Worm (Caenorhabditis elegans) whole organism, L2 larva: Measurements from ENCODE around the gene molo-1.

Source experiments
- C34F6.9 ChIP-seq: fragments of 150-350 bp; optimal IDR thresholded peaks from 2 replicates; lab custom pipeline; 2014; ENCODE audit warnings: missing biosample characterization, missing genetic modification characterization
- F13H6.1 ChIP-seq: sonication (generic microtip); optimal IDR thresholded peaks from 2 replicates; lab custom pipeline; 2016; ENCODE audit warnings: missing genetic modification characterization, missing compliant biosample characterization
- R02D3.7 ChIP-seq: fragments of 150-350 bp; optimal IDR thresholded peaks from 2 replicates; lab custom pipeline; 2014; ENCODE audit warnings: missing biosample characterization, missing genetic modification characterization
- Y55F3AM.14 ChIP-seq: fragments of 200-800 bp; sonication (Bioruptor generic); optimal IDR thresholded peaks from 2 replicates; lab custom pipeline; 2018; ENCODE audit warnings: mild to moderate bottlenecking, missing genetic modification characterization, missing compliant biosample characterization
- ZK546.5 ChIP-seq: sonication (generic microtip); optimal IDR thresholded peaks from 2 replicates; lab custom pipeline; 2017; ENCODE audit warnings: missing biosample characterization, missing genetic modification characterization
- alr-1 ChIP-seq: fragments of 150-350 bp; optimal IDR thresholded peaks from 2 replicates; lab custom pipeline; 2014; ENCODE audit warnings: missing biosample characterization, missing genetic modification characterization
- ama-1 ChIP-seq: fragments of 150-350 bp; optimal IDR thresholded peaks from 2 replicates; lab custom pipeline; 2018; ENCODE audit warnings: inconsistent platforms
- ceh-82 ChIP-seq: fragments of 150-350 bp; optimal IDR thresholded peaks from 2 replicates; lab custom pipeline; 2014; ENCODE audit warnings: missing biosample characterization, missing genetic modification characterization
- dmd-4 ChIP-seq: sonication (generic microtip); optimal IDR thresholded peaks from 2 replicates; lab custom pipeline; 2017; ENCODE audit warnings: missing biosample characterization, missing genetic modification characterization
- elt-1 ChIP-seq: fragments of 150-350 bp; optimal IDR thresholded peaks from 2 replicates; lab custom pipeline; 2014; ENCODE audit warnings: missing biosample characterization, missing genetic modification characterization
- elt-3 ChIP-seq: sonication (generic microtip); optimal IDR thresholded peaks from 2 replicates; lab custom pipeline; 2017; ENCODE audit warnings: missing biosample characterization, missing genetic modification characterization
- fos-1 ChIP-seq: fragments of 150-350 bp; optimal IDR thresholded peaks from 2 replicates; lab custom pipeline; 2014; ENCODE audit warnings: missing biosample characterization, missing genetic modification characterization
- gmeb-1 ChIP-seq: fragments of 150-350 bp; optimal IDR thresholded peaks from 2 replicates; lab custom pipeline; 2014; ENCODE audit warnings: missing biosample characterization, missing genetic modification characterization
- lin-11 ChIP-seq: fragments of 150-350 bp; sonication (generic microtip); optimal IDR thresholded peaks from 2 replicates; lab custom pipeline; 2014; ENCODE audit warnings: missing biosample characterization, missing genetic modification characterization, inconsistent platforms, mixed read lengths
- lin-39 ChIP-seq: fragments of 150-350 bp; optimal IDR thresholded peaks from 2 replicates; lab custom pipeline; 2014; ENCODE audit warnings: missing biosample characterization, missing genetic modification reagents, missing genetic modification characterization
- lsy-2 ChIP-seq, 2 experiments: fragments of 150-350 bp in 1 of 2; sonication (generic microtip) in 1 of 2; optimal IDR thresholded peaks; 2 replicates each; lab custom pipeline; 2014 to 2017; ENCODE audit warnings: missing biosample characterization in 2 of 2, missing genetic modification characterization in 2 of 2
- mab-5 ChIP-seq: fragments of 150-350 bp; optimal IDR thresholded peaks from 2 replicates; lab custom pipeline; 2014; ENCODE audit warnings: missing biosample characterization, missing genetic modification characterization
- mdl-1 ChIP-seq, 2 experiments: fragments of 150-350 bp in 1 of 2; sonication (generic microtip) in 1 of 2; optimal IDR thresholded peaks; 2 replicates each; lab custom pipeline; 2017; ENCODE audit warnings: missing biosample characterization in 2 of 2, missing genetic modification characterization in 2 of 2
- nhr-10 ChIP-seq: sonication (generic microtip); optimal IDR thresholded peaks from 2 replicates; lab custom pipeline; 2017; ENCODE audit warnings: missing biosample characterization, missing genetic modification characterization
- nhr-11 ChIP-seq: fragments of 150-350 bp; optimal IDR thresholded peaks from 2 replicates; lab custom pipeline; 2014; ENCODE audit warnings: missing biosample characterization, missing genetic modification characterization
- nhr-129 ChIP-seq: fragments of 150-350 bp; optimal IDR thresholded peaks from 2 replicates; lab custom pipeline; 2014; ENCODE audit warnings: missing biosample characterization, missing genetic modification characterization
- nhr-21 ChIP-seq: fragments of 150-350 bp; optimal IDR thresholded peaks from 2 replicates; lab custom pipeline; 2014; ENCODE audit warnings: missing biosample characterization, missing genetic modification characterization
- nhr-23 ChIP-seq: fragments of 150-350 bp; optimal IDR thresholded peaks from 2 replicates; lab custom pipeline; 2014; ENCODE audit warnings: missing biosample characterization, missing genetic modification reagents, missing genetic modification characterization
- nhr-237 ChIP-seq: fragments of 150-350 bp; optimal IDR thresholded peaks from 2 replicates; lab custom pipeline; 2014; ENCODE audit warnings: missing biosample characterization, missing genetic modification characterization
- nhr-6 ChIP-seq: fragments of 150-350 bp; optimal IDR thresholded peaks from 2 replicates; lab custom pipeline; 2014; ENCODE audit warnings: missing biosample characterization, missing genetic modification characterization
- sem-4 ChIP-seq: fragments of 150-350 bp; optimal IDR thresholded peaks from 2 replicates; lab custom pipeline; 2014; ENCODE audit warnings: missing biosample characterization, missing genetic modification reagents, missing genetic modification characterization
- sma-3 ChIP-seq: sonication (generic microtip); optimal IDR thresholded peaks from 2 replicates; lab custom pipeline; 2016; ENCODE audit warnings: missing genetic modification reagents, missing genetic modification characterization, missing compliant biosample characterization
- snpc-4 ChIP-seq: fragments of 150-350 bp; optimal IDR thresholded peaks from 2 replicates; lab custom pipeline; 2014; ENCODE audit warnings: missing biosample characterization, missing genetic modification characterization
- unc-39 ChIP-seq: fragments of 150-350 bp; optimal IDR thresholded peaks from 2 replicates; lab custom pipeline; 2014; ENCODE audit warnings: missing biosample characterization, missing genetic modification characterization
- unc-55 ChIP-seq: fragments of 150-350 bp; sonication (generic microtip); optimal IDR thresholded peaks from 3 replicates; lab custom pipeline; 2014; ENCODE audit warnings: missing biosample characterization, missing genetic modification reagents, missing genetic modification characterization
- unc-62 ChIP-seq: fragments of 150-350 bp; optimal IDR thresholded peaks from 2 replicates; lab custom pipeline; 2014; ENCODE audit warnings: missing biosample characterization, missing genetic modification reagents, missing genetic modification characterization
- zag-1 ChIP-seq: fragments of 150-350 bp; optimal IDR thresholded peaks from 2 replicates; lab custom pipeline; 2014; ENCODE audit warnings: missing biosample characterization, missing genetic modification characterization
- ztf-11 ChIP-seq: sonication (generic microtip); optimal IDR thresholded peaks from 2 replicates; lab custom pipeline; 2017; ENCODE audit warnings: missing biosample characterization, missing genetic modification characterization
- ztf-4 ChIP-seq: fragments of 150-350 bp; optimal IDR thresholded peaks from 2 replicates; lab custom pipeline; 2014; ENCODE audit warnings: missing biosample characterization, missing genetic modification characterization

The molo-1 gene

ce11 chrIII:5581049-5581448 lies 7.3 kb downstream of the molo-1 start, which contains the start of gene F56D2.5:
TSS of gene F56D2.5 (minus strand) at chrIII:5581419.
- TF ChIP-seq C34F6.9 (tag; lab: Kevin White, UChicago) (no peak), nhr-129 (peak; percentile 98), nhr-11 (tag; lab: Kevin White, UChicago) (no peak), snpc-4 (tag; lab: Kevin White, UChicago) (no peak), lsy-2 (tag; optimal IDR thresholded peaks at IDR 0.05; lab: Kevin White, UChicago) (no peak), unc-62 (GFP tag; lab: Kevin White, UChicago) (no peak), nhr-6 (tag; lab: Kevin White, UChicago) (no peak), sma-3 (GFP tag; lab: Kevin White, UChicago) (no peak), nhr-21 (no peak), ztf-4 (tag; lab: Kevin White, UChicago) (no peak), nhr-237 (tag; lab: Kevin White, UChicago) (no peak), ama-1 (lab: Kevin White, UChicago) (no peak), elt-1 (tag; lab: Kevin White, UChicago) (no peak), lin-11 (tag; lab: Kevin White, UChicago) (no peak), fos-1 (tag; lab: Kevin White, UChicago) (peak; percentile 8), mab-5 (no peak)

- no peak for TF ChIP-seq dmd-4 (tag; lab: Kevin White, UChicago)
- TF ChIP-seq mab-5 = no peak
- no peak for TF ChIP-seq F13H6.1 (tag; lab: Kevin White, UChicago)
- TF ChIP-seq Y55F3AM.14 (GFP tag; lab: Kevin White, UChicago) = no peak
- no peak for TF ChIP-seq unc-55 (GFP tag; lab: Kevin White, UChicago)
- no peak for TF ChIP-seq sem-4 (tag; lab: Kevin White, UChicago)
- no peak for TF ChIP-seq ZK546.5 (tag; lab: Kevin White, UChicago)
- no peak for TF ChIP-seq ceh-82 (tag; lab: Kevin White, UChicago)
- TF ChIP-seq nhr-23 (tag; lab: Kevin White, UChicago) = no peak
Measured at ce11 chrIII:5582766-5583165, 9.0 kb downstream of the molo-1 start, which contains the start of the genes F56D2.8 and uev-2. TSS of gene F56D2.8 (minus strand) at chrIII:5582866. TSS of gene uev-2 (plus strand) at chrIII:5583125.

- TF ChIP-seq zag-1 (tag; lab: Kevin White, UChicago) (no peak), elt-1 (tag; lab: Kevin White, UChicago) (no peak), nhr-237 (tag; lab: Kevin White, UChicago) (no peak), unc-62 (GFP tag; lab: Kevin White, UChicago) (no peak), unc-39 (tag; lab: Kevin White, UChicago) (no peak), lsy-2 (tag; optimal IDR thresholded peaks at IDR 0.05; lab: Kevin White, UChicago) (no peak), F13H6.1 (tag; lab: Kevin White, UChicago) (no peak), ceh-82 (tag; lab: Kevin White, UChicago) (no peak), ztf-11 (tag; lab: Kevin White, UChicago) (no peak), nhr-11 (tag; lab: Kevin White, UChicago) (no peak), fos-1 (tag; lab: Kevin White, UChicago) (no peak), ztf-4 (tag; lab: Kevin White, UChicago) (no peak), gmeb-1 (tag; lab: Kevin White, UChicago) (no peak)
Measured at ce11 chrIII:5584647-5585046, 10.9 kb downstream of the molo-1 start, which contains the start of gene F56D2.3. TSS of gene F56D2.3 (plus strand) at chrIII:5584947.

- TF ChIP-seq sem-4 (tag; lab: Kevin White, UChicago) (no peak), nhr-10 (tag; lab: Kevin White, UChicago) (no peak), unc-39 (tag; lab: Kevin White, UChicago) (no peak), mdl-1 (tag; optimal IDR thresholded peaks at IDR 0.05; lab: Kevin White, UChicago) (no peak), ama-1 (lab: Kevin White, UChicago) (no peak), elt-1 (tag; lab: Kevin White, UChicago) (no peak), zag-1 (tag; lab: Kevin White, UChicago) (no peak), F13H6.1 (tag; lab: Kevin White, UChicago) (no peak), fos-1 (tag; lab: Kevin White, UChicago) (no peak), R02D3.7 (tag; lab: Kevin White, UChicago) (no peak), alr-1 (tag; lab: Kevin White, UChicago) (no peak), unc-55 (GFP tag; lab: Kevin White, UChicago) (no peak), ceh-82 (tag; lab: Kevin White, UChicago) (no peak)
- TF ChIP-seq, all 48 proteins: peak for 0
Measured at ce11 chrIII:5585711-5586110, 11.9 kb downstream of the molo-1 start.

ce11 chrIII:5586925-5587324 lies 13.1 kb downstream of the molo-1 start, which contains the start of gene F56D2.2:
TSS of gene F56D2.2 (plus strand) at chrIII:5587263.
- peak in 1 of 2 experiments; percentile 35 for TF ChIP-seq lsy-2 (tag; optimal IDR thresholded peaks at IDR 0.05; lab: Kevin White, UChicago)
- no peak for TF ChIP-seq lin-39 (tag; lab: Kevin White, UChicago)
- peak; percentile 60 for TF ChIP-seq unc-55 (GFP tag; lab: Kevin White, UChicago)
- no peak for TF ChIP-seq elt-3 (tag; lab: Kevin White, UChicago)
- TF ChIP-seq snpc-4 (tag; lab: Kevin White, UChicago) = no peak
- peak; percentile 4 for TF ChIP-seq nhr-129
- no peak for TF ChIP-seq fos-1 (tag; lab: Kevin White, UChicago)
- TF ChIP-seq gmeb-1 (tag; lab: Kevin White, UChicago) = peak; percentile 74
- no peak for TF ChIP-seq nhr-237 (tag; lab: Kevin White, UChicago)
- no peak for TF ChIP-seq unc-39 (tag; lab: Kevin White, UChicago)
